Worm (Caenorhabditis elegans): ENCODE measurements around the gene ilys-6.

ilys-6 gene

ce11 chrIV:4085787-4086262, 22.4 kb upstream of the ilys-6 start, which contains the start of gene C35B1.2:
Gene C35B1.2, plus strand, starts transcription at chrIV:4086212.
- TF ChIP-seq lin-39 (tag; optimal IDR thresholded peaks at IDR 0.05) (no peak), nhr-25 (tag; optimal IDR thresholded peaks at IDR 0.05) (no peak), sem-4 (tag; optimal IDR thresholded peaks at IDR 0.05) (no peak), skn-1 (tag; optimal IDR thresholded peaks at IDR 0.05) (no peak), nhr-237 (tag; optimal IDR thresholded peaks at IDR 0.05) (no peak), sma-9 (GFP tag; optimal IDR thresholded peaks at IDR 0.05) (no peak), sma-9 (tag; optimal IDR thresholded peaks at IDR 0.05) (no peak), unc-55 (GFP tag; optimal IDR thresholded peaks at IDR 0.05) (peak; percentile 39), nhr-129 (tag; optimal IDR thresholded peaks at IDR 0.05) (no peak), nhr-11 (tag; optimal IDR thresholded peaks at IDR 0.05) (no peak), lsy-2 (tag; optimal IDR thresholded peaks at IDR 0.05) (peak in 1 of 2 experiments; percentile 57), elt-1 (tag; optimal IDR thresholded peaks at IDR 0.05) (no peak), ceh-16 (tag; optimal IDR thresholded peaks at IDR 0.05) (no peak), ceh-82 (tag; optimal IDR thresholded peaks at IDR 0.05) (no peak), C34F6.9 (tag; optimal IDR thresholded peaks at IDR 0.05) (peak; percentile 20), ztf-11 (tag; optimal IDR thresholded peaks at IDR 0.05) (no peak), lin-13 (GFP tag; optimal IDR thresholded peaks at IDR 0.05) (no peak), sma-3 (GFP tag; optimal IDR thresholded peaks at IDR 0.05) (peak; percentile 37), crh-2 (tag; optimal IDR thresholded peaks at IDR 0.05) (peak; percentile 61)

- TF ChIP-seq gmeb-1 (tag; optimal IDR thresholded peaks at IDR 0.05) (peak; percentile 2), crh-2 (tag; optimal IDR thresholded peaks at IDR 0.05) (peak; percentile 64), sma-3 (GFP tag; optimal IDR thresholded peaks at IDR 0.05) (peak; percentile 45), blmp-1 (tag; optimal IDR thresholded peaks at IDR 0.05; ENCODE audit: insufficient read depth) (peak; percentile 26), fos-1 (tag; optimal IDR thresholded peaks at IDR 0.05) (peak; percentile 72), lsy-2 (tag; optimal IDR thresholded peaks at IDR 0.05) (peak in 1 of 2 experiments; percentile 5), lin-11 (tag; optimal IDR thresholded peaks at IDR 0.05) (no peak), skn-1 (tag; optimal IDR thresholded peaks at IDR 0.05) (peak; percentile 96), aly-2 (tag; optimal IDR thresholded peaks at IDR 0.05) (no peak), sma-9 (GFP tag; optimal IDR thresholded peaks at IDR 0.05) (peak; percentile 11), sma-9 (tag; optimal IDR thresholded peaks at IDR 0.05) (no peak), nhr-25 (tag; optimal IDR thresholded peaks at IDR 0.05) (peak; percentile 14), Y55F3AM.14 (GFP tag; optimal IDR thresholded peaks at IDR 0.05) (no peak), dmd-4 (tag; optimal IDR thresholded peaks at IDR 0.05) (no peak), sem-4 (tag; optimal IDR thresholded peaks at IDR 0.05) (no peak), nhr-129 (tag; optimal IDR thresholded peaks at IDR 0.05) (peak; percentile 68)
Measured at ce11 chrIV:4085022-4085421, 21.5 kb upstream of the ilys-6 start.

- TF ChIP-seq alr-1 (tag; optimal IDR thresholded peaks at IDR 0.05) (no peak), lin-13 (GFP tag; optimal IDR thresholded peaks at IDR 0.05) (no peak), mab-5 (tag; optimal IDR thresholded peaks at IDR 0.05) (no peak), nhr-129 (tag; optimal IDR thresholded peaks at IDR 0.05) (no peak), peb-1 (tag; optimal IDR thresholded peaks at IDR 0.05) (no peak), ceh-82 (tag; optimal IDR thresholded peaks at IDR 0.05) (no peak), blmp-1 (tag; optimal IDR thresholded peaks at IDR 0.05; ENCODE audit: insufficient read depth) (no peak), ztf-1 (GFP tag; conservative IDR thresholded peaks at IDR 0.05) (no peak), Y55F3AM.14 (GFP tag; optimal IDR thresholded peaks at IDR 0.05) (no peak), R02D3.7 (tag; optimal IDR thresholded peaks at IDR 0.05) (no peak), ZK546.5 (tag; optimal IDR thresholded peaks at IDR 0.05) (no peak), lsy-2 (tag; optimal IDR thresholded peaks at IDR 0.05) (no peak), mdl-1 (tag; optimal IDR thresholded peaks at IDR 0.05) (no peak)
Measured at ce11 chrIV:4084109-4084508, 20.6 kb upstream of the ilys-6 start, which contains the start of gene C35B1.5. Gene C35B1.5, minus strand, starts transcription at chrIV:4084209.

ce11 chrIV:4083094-4083493, 19.6 kb upstream of the ilys-6 start:
- TF ChIP-seq nhr-129 (tag; optimal IDR thresholded peaks at IDR 0.05), result no peak
- no peak for TF ChIP-seq crh-2 (tag; optimal IDR thresholded peaks at IDR 0.05)
- TF ChIP-seq ceh-16 (tag; optimal IDR thresholded peaks at IDR 0.05), result no peak
- no peak for TF ChIP-seq lin-39 (tag; optimal IDR thresholded peaks at IDR 0.05)

- TF ChIP-seq lin-13 (GFP tag; optimal IDR thresholded peaks at IDR 0.05), result no peak
Measured at ce11 chrIV:4082599-4082998, 19.1 kb upstream of the ilys-6 start.
